Worm (Caenorhabditis elegans) whole organism, L1 larva: ENCODE results near the gene zipt-2.1.

ENCODE experiments used
- alr-1 ChIP-seq: fragments of 200-800 bp; sonication (Bioruptor generic); optimal IDR thresholded peaks from 2 replicates; lab custom pipeline; 2018; ENCODE audit warnings: borderline replicate concordance, mild to moderate bottlenecking, missing genetic modification characterization, missing compliant biosample characterization
- dpl-1 ChIP-seq, 3 experiments: fragments of 150-350 bp in 2 of 3; sonication (generic microtip) in 1 of 3; optimal IDR thresholded peaks; 2 replicates each; lab custom pipeline; 2014 to 2017; ENCODE audit warnings: missing biosample characterization in 3 of 3, missing genetic modification characterization in 3 of 3, missing genetic modification reagents in 3 of 3
- lin-13 ChIP-seq: fragments of 150-350 bp; optimal IDR thresholded peaks from 2 replicates; lab custom pipeline; 2014; ENCODE audit warnings: missing biosample characterization, missing genetic modification reagents, missing genetic modification characterization
- nhr-76 ChIP-seq: sonication (generic microtip); optimal IDR thresholded peaks from 2 replicates; lab custom pipeline; 2017; ENCODE audit warnings: missing biosample characterization, missing genetic modification characterization
- pqm-1 ChIP-seq: sonication (generic microtip); optimal IDR thresholded peaks from 3 replicates; lab custom pipeline; 2017; ENCODE audit warnings: missing biosample characterization, missing genetic modification characterization
- zag-1 ChIP-seq: fragments of 150-350 bp; optimal IDR thresholded peaks from 2 replicates; lab custom pipeline; 2014; ENCODE audit warnings: missing biosample characterization, missing genetic modification characterization

DNA sequence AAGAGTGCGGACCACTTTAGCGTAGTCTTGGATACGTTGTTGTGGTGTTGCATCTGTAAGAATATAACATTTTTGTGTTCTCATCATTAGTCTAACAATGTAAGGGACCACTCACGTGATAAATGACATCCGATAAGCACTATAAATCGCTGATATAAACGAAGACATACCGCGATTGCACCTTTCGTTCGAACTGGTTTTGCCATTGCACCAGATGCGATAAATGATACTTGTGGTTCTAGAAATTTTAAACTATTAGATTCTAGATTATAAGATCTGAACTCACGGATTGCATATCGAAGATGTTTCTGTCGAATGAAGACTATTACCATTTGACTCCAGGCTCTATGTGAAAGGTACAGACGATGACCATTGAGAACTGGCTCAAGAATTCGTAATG, 28.2 kb upstream of the zipt-2.1 start:
- TF ChIP-seq nhr-76 (tag; lab: Kevin White, UChicago) (no peak), zag-1 (tag; lab: Kevin White, UChicago) (no peak), dpl-1 (GFP tag; optimal IDR thresholded peaks at IDR 0.05; lab: Kevin White, UChicago) (no peak), alr-1 (tag; lab: Kevin White, UChicago) (no peak), lin-13 (no peak), pqm-1 (no peak)
